Fruit fly (Drosophila melanogaster): ENCODE measurements around the gene ssp2.

Gene ssp2

DNA sequence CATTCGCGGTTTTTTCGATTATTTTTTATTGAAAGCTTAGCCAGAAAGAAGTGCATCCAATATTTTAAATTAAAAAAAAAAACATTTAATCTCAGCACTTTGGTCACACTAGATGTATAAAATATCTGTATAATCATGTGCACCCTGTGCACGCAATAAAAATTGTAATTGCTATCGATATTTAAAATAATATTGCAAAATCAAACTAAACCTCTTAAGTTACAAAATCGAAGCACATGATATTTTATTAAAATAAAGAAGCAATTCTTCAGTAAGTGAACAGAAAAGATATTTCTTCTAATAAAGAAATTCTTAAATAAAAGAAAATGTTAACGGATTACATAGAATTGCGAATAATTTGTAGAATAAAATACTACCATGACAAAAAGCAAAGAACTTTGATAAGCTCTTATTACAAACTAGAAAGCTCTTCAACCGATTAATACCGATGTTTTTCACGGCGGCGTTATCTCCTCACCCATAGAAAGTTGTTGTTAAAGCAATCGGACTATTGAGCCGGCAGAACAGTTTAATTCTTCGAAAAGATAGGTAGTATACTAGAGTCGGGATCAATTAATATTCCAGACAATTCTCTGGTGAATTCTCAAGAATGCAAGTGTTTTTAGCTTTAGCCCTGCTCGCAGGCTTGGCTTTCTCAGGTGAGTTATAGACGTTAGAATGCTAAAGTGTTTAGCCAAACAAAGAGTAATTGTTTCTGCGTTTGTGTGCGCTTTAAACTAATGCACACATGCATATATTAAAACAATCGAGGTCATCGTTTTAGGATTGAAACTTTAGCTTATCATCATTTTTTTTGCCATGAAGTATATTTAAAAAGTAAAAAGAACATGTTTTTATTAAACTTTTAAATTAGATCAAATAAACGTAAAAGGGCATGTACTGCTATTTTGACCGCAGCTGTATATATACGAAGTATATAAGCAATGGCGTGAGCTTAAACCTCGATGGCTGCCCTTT, 29.0 kb downstream of the ssp2 start, which contains the start of gene CtsK1 (continued):
- peak; percentile 9 for TF ChIP-seq CoRest (tag; optimal IDR thresholded peaks at IDR 0.05)
- peak; percentile 99 for TF ChIP-seq CG6254 (GFP tag; optimal IDR thresholded peaks at IDR 0.05)
- TF ChIP-seq gsb-n (tag; optimal IDR thresholded peaks at IDR 0.05), result no peak
- TF ChIP-seq Atf6 (GFP tag; IDR thresholded peaks at IDR 0.05), result 0 out of 2 replicates have a peak, but pooled peaks have one; percentile 42
- no peak for TF ChIP-seq NfI (GFP tag; optimal IDR thresholded peaks at IDR 0.05)
- TF ChIP-seq nmo (GFP tag; optimal IDR thresholded peaks at IDR 0.05), result peak; percentile 12
- TF ChIP-seq CG17361 (GFP tag; IDR thresholded peaks at IDR 0.05), result peak; percentile 62; the same call in 2 of the 3 replicates
- peak; percentile 11 for TF ChIP-seq CG17385 (GFP tag; optimal IDR thresholded peaks at IDR 0.05)
- TF ChIP-seq MBD-R2 (GFP tag; IDR thresholded peaks at IDR 0.05), result no peak; the same call in 1 of the 2 replicates
- no peak for TF ChIP-seq Lpt (GFP tag; optimal IDR thresholded peaks at IDR 0.05)
- TF ChIP-seq pan (optimal IDR thresholded peaks at IDR 0.05), result no peak
- peak in 1 of 2 experiments; percentile 74 for TF ChIP-seq pan (GFP tag; optimal IDR thresholded peaks at IDR 0.05 in 1 of 2, IDR thresholded peaks at IDR 0.05 in 1 of 2)
- no peak for TF ChIP-seq toy (GFP tag; IDR thresholded peaks at IDR 0.05)
- TF ChIP-seq CG8944 (GFP tag; optimal IDR thresholded peaks at IDR 0.05), result no peak
- no peak for TF ChIP-seq Nf-YC (tag; optimal IDR thresholded peaks at IDR 0.05)
- no peak for TF ChIP-seq CG17912 (GFP tag; optimal IDR thresholded peaks at IDR 0.05)
- TF ChIP-seq ci (GFP tag; IDR thresholded peaks at IDR 0.05), result peak; percentile 3; the same call in 1 of the 3 replicates
- no peak for TF ChIP-seq NC2β (GFP tag; optimal IDR thresholded peaks at IDR 0.05)
- TF ChIP-seq CG42726 (GFP tag; IDR thresholded peaks at IDR 0.05; ENCODE audit: partially characterized antibody), result no peak
- TF ChIP-seq row (GFP tag; IDR thresholded peaks at IDR 0.05), result peak; percentile 75
- peak; percentile 39 for TF ChIP-seq Lhr (GFP tag; optimal IDR thresholded peaks at IDR 0.05)
- peak; percentile 66 for TF ChIP-seq CG17359 (tag; optimal IDR thresholded peaks at IDR 0.05)
- no peak for TF ChIP-seq Stat92E (GFP tag; optimal IDR thresholded peaks at IDR 0.05)
- peak; percentile 74 for TF ChIP-seq E2f2 (GFP tag; IDR thresholded peaks at IDR 0.05)
- no peak for TF ChIP-seq sim (GFP tag; IDR thresholded peaks at IDR 0.05)
- TF ChIP-seq disco-r (GFP tag; optimal IDR thresholded peaks at IDR 0.05), result no peak
- TF ChIP-seq Bdp1 (GFP tag; optimal IDR thresholded peaks at IDR 0.05), result no peak
- no peak for TF ChIP-seq CG17328 (GFP tag; IDR thresholded peaks at IDR 0.05)
- TF ChIP-seq CG13123 (GFP tag; optimal IDR thresholded peaks at IDR 0.05), result no peak
- peak; percentile 16 for TF ChIP-seq grau (tag; optimal IDR thresholded peaks at IDR 0.05)
- peak; percentile 44 for TF ChIP-seq CG10147 (GFP tag; optimal IDR thresholded peaks at IDR 0.05)
- TF ChIP-seq CG12744 (GFP tag; optimal IDR thresholded peaks at IDR 0.05), result no peak
- peak; percentile 46 for TF ChIP-seq CG12391 (tag; optimal IDR thresholded peaks at IDR 0.05)
- 0 out of 2 replicates have a peak, but pooled peaks have one; percentile 25 for TF ChIP-seq CG10366 (GFP tag; IDR thresholded peaks at IDR 0.05)
- TF ChIP-seq CG7839 (tag; optimal IDR thresholded peaks at IDR 0.05), result peak; percentile 44
- no peak for TF ChIP-seq Bteb2 (GFP tag; optimal IDR thresholded peaks at IDR 0.05)
- peak; percentile 90 for TF ChIP-seq Dll (GFP tag; IDR thresholded peaks at IDR 0.05; ENCODE audit: partially characterized antibody)
- TF ChIP-seq cas (GFP tag; IDR thresholded peaks at IDR 0.05), result no peak
- TF ChIP-seq hth (optimal IDR thresholded peaks at IDR 0.05), result no peak
- no peak for TF ChIP-seq lab (GFP tag; optimal IDR thresholded peaks at IDR 0.05)
- peak; percentile 73 for TF ChIP-seq sens (GFP tag)
- no peak for TF ChIP-seq Trl (optimal IDR thresholded peaks at IDR 0.05)
- no peak for TF ChIP-seq Trl (GFP tag; optimal IDR thresholded peaks at IDR 0.05)
- TF ChIP-seq BEAF-32 (GFP tag; optimal IDR thresholded peaks at IDR 0.05), result peak; percentile 77
- TF ChIP-seq CG2116 (GFP tag; optimal IDR thresholded peaks at IDR 0.05), result peak; percentile 34
- no peak for TF ChIP-seq onecut (GFP tag; IDR thresholded peaks at IDR 0.05)
- peak; percentile 53; the same call in 1 of the 3 replicates for TF ChIP-seq HLH4C (GFP tag; IDR thresholded peaks at IDR 0.05; ENCODE audit: partially characterized antibody)
- TF ChIP-seq CG17829 (tag; optimal IDR thresholded peaks at IDR 0.05), result peak; percentile 33
- no peak for TF ChIP-seq CG10543 (GFP tag; optimal IDR thresholded peaks at IDR 0.05)
